Fruit fly (Drosophila melanogaster) S2 (cell line): Measurements from ENCODE around the gene CG4362.

Source experiments
- CG8478 ChIP-seq: fragments of >200 bp; optimal IDR thresholded peaks from 2 replicates; lab custom pipeline; 2018
- CTCF ChIP-seq, 2 experiments: fragments of >200 bp; optimal IDR thresholded peaks; 2 replicates each; lab custom pipeline; 2018

- TF ChIP-seq CG8478 (lab: Kevin White, UChicago) (no peak), CTCF (optimal IDR thresholded peaks at IDR 0.05; lab: Kevin White, UChicago) (no peak)
Observed at dm6 chr3R:20288564-20288963, 18.8 kb downstream of the CG4362 start.
